Worm (Caenorhabditis elegans): Measurements from ENCODE around the gene tsen-2.

The tsen-2 gene

DNA sequence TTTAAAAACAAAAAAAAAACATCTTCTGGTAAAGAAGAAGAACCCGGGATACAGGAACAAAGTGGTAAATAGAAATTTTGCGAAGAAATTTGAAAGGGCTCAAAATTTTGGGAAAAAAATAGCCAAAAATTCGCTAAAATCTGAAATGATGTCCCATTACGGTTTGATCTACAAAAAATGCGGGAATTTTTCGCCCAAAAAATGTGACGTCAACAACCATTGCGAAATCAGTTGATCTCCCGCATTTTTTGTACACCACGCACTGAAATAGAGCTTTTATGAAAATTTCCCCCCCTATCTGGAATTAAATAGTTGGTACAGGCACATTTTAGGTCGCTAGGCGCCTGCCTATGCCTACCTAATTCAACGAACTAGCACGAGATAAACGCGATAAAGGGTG lies 48.5 kb downstream of the tsen-2 start (continued):
- TF ChIP-seq mef-2 (tag; optimal IDR thresholded peaks at IDR 0.05): no peak
- no peak for TF ChIP-seq rnt-1 (tag; optimal IDR thresholded peaks at IDR 0.05)

DNA sequence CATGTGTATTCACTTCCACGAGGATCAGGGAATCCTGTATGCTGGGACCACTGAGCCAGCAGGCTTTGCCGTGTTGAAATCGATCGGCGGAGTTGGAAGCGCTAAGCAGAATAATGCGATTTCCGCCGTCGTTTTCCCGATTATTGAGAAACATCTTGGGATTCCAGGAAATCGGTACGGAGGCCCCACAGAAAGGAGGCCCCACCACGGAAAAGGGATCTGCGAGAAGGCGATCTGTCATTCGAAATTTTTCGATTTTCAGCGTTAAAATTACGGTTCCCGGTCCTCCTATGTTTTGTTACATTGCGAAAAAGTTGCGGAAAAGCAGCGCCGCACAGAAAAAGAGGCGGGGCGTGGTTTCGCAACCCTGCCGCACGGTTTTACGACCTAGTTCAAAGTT lies 49.8 kb downstream of the tsen-2 start:
- TF ChIP-seq nhr-85 (tag) (peak; percentile 29), dsc-1 (tag; optimal IDR thresholded peaks at IDR 0.05) (no peak), ceh-90 (tag; optimal IDR thresholded peaks at IDR 0.05) (no peak)

DNA sequence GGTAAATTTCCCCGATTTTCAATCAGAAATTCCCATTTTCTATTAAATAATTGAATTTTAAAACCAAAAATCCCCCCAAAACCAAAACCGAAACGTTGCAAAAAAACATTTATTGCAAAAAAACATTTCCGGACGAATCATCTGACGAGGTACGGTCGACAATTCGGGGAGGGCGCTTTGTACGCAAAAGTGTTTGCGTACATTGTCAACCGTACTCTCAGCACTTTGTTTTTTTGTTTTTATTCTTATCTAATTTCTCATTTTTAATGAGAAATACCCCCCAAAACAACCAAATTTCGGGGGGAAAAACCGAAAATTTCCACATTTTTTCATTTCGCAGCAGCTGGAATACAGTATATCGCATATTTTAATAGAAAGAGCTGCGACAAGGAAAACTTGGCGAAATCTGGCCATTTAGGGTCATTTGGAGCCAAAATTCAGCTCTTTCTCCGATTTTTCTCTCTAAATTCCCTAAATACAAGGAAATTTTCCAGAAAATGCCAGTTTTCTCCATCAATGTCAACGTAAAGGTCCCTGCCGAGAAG lies 50.3 kb downstream of the tsen-2 start, which contains the start of gene mif-1:
TSS of gene mif-1 (plus strand) at position 495 of the 545 bp plus-strand sequence.
- TF ChIP-seq blmp-1 (tag; optimal IDR thresholded peaks at IDR 0.05) (peak; percentile 1), lin-15B (tag; optimal IDR thresholded peaks at IDR 0.05) (peak; percentile 7), F16B12.6 (tag; optimal IDR thresholded peaks at IDR 0.05) (peak; percentile 88), pag-3 (tag; optimal IDR thresholded peaks at IDR 0.05; ENCODE audit: borderline replicate concordance, insufficient read depth) (peak; percentile 20), dpl-1 (GFP tag; optimal IDR thresholded peaks at IDR 0.05) (peak; percentile 33 to 59 (median 40)), lin-35 (GFP tag; optimal IDR thresholded peaks at IDR 0.05) (peak; percentile 61 to 75), fkh-8 (tag; optimal IDR thresholded peaks at IDR 0.05) (peak; percentile 21), egl-13 (tag; optimal IDR thresholded peaks at IDR 0.05) (no peak), elt-3 (tag; optimal IDR thresholded peaks at IDR 0.05) (peak in 1 of 6 experiments; percentile 67), lin-39 (tag; optimal IDR thresholded peaks at IDR 0.05) (no peak), snu-23 (GFP tag; optimal IDR thresholded peaks at IDR 0.05) (peak; percentile 50), ceh-8 (GFP tag; optimal IDR thresholded peaks at IDR 0.05) (no peak), mdl-1 (tag; optimal IDR thresholded peaks at IDR 0.05) (peak in 1 of 2 experiments; percentile 33), efl-1 (optimal IDR thresholded peaks at IDR 0.05) (peak; percentile 40 to 56), efl-1 (GFP tag; optimal IDR thresholded peaks at IDR 0.05 in 1 of 2) (peak; percentile 57 to 86), skn-1 (tag; optimal IDR thresholded peaks at IDR 0.05) (peak; percentile 69), mep-1 (tag; optimal IDR thresholded peaks at IDR 0.05) (peak; percentile 44), xbp-1 (tag; optimal IDR thresholded peaks at IDR 0.05) (peak; percentile 10), lin-14 (GFP tag; optimal IDR thresholded peaks at IDR 0.05) (no peak), zag-1 (tag; optimal IDR thresholded peaks at IDR 0.05) (no peak), unc-130 (tag; optimal IDR thresholded peaks at IDR 0.05) (peak; percentile 39), ztf-4 (tag; optimal IDR thresholded peaks at IDR 0.05) (no peak), C16A3.4 (tag; optimal IDR thresholded peaks at IDR 0.05) (peak; percentile 40), ces-1 (GFP tag; optimal IDR thresholded peaks at IDR 0.05) (no peak), unc-86 (tag; optimal IDR thresholded peaks at IDR 0.05) (no peak), ceh-82 (tag; optimal IDR thresholded peaks at IDR 0.05) (peak in 1 of 3 experiments; percentile 46), unc-98 (GFP tag; IDR thresholded peaks at IDR 0.05) (no peak), lsy-2 (tag; optimal IDR thresholded peaks at IDR 0.05) (peak; percentile 93 to 99)

DNA sequence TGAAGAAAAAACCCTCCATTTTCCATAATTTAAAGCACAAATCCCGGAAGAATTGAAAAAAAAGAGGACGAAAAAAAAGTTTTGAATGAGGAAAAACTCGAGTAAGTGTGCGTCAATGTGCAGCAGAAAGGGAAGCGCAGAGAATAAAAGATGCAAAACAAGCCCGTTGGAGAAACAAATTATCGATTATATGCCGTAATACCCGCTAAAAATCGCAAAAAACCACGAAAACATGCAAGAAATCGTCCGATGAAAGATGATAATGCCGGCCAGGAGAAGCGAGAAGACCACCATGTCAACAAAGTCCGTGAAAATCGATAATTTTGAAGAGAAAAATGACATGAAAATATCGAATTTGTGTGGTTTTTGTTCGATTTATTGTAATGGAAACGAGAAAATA lies 51.1 kb downstream of the tsen-2 start:
- peak in 1 of 2 experiments; percentile 30 for TF ChIP-seq lsy-2 (tag; optimal IDR thresholded peaks at IDR 0.05)
- no peak for TF ChIP-seq xbp-1 (tag; optimal IDR thresholded peaks at IDR 0.05)

DNA sequence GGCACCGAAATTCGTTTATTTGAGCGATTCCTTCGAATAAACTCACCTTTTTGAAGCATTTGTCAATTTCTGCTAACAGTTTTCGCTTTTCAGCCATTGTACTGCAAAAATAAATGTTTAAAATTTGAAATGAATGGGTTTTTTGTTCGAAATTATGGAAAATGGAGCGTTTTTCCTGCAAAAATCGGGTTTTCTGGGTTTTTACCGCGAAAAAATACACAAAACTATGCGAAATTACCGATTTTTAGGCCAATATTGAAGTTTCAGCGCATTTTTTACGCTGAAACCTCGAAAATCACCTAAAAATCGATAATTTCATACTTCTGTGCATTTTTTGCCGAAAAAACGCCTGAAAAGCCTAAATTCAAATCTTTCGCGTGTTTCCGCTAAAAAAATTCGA lies 51.7 kb downstream of the tsen-2 start, which contains the start of gene ntl-3:
TSS of gene ntl-3 (minus strand) at position 101 of the 400 bp plus-strand sequence.
- no peak for TF ChIP-seq nhr-11 (tag; optimal IDR thresholded peaks at IDR 0.05)
- no peak for TF ChIP-seq nhr-90 (tag; optimal IDR thresholded peaks at IDR 0.05; ENCODE audit: poor library complexity)
- no peak for TF ChIP-seq snpc-4 (tag; optimal IDR thresholded peaks at IDR 0.05)
- no peak for TF ChIP-seq unc-30 (tag; optimal IDR thresholded peaks at IDR 0.05)
- no peak for TF ChIP-seq sptf-1 (tag; optimal IDR thresholded peaks at IDR 0.05)

Data from whole organism, L1 larva.